Worm (Caenorhabditis elegans): ENCODE data around the gene C48B4.3.

ce11 chrIII:9623460-9623859, 41.3 kb upstream of the C48B4.3 start:
- TF ChIP-seq ztf-11 (tag; optimal IDR thresholded peaks at IDR 0.05) (no peak), R02D3.7 (tag; optimal IDR thresholded peaks at IDR 0.05) (no peak), Y5F2A.4 (GFP tag; optimal IDR thresholded peaks at IDR 0.05) (no peak), ama-1 (optimal IDR thresholded peaks at IDR 0.05) (no peak), hif-1 (tag; optimal IDR thresholded peaks at IDR 0.05) (no peak), zip-11 (GFP tag; IDR thresholded peaks at IDR 0.05) (no peak), skn-1 (tag; optimal IDR thresholded peaks at IDR 0.05) (no peak), nhr-11 (tag; optimal IDR thresholded peaks at IDR 0.05) (no peak), unc-130 (GFP tag; optimal IDR thresholded peaks at IDR 0.05) (no peak)

Measured in whole organism, L4 larva.